Fruit fly (Drosophila melanogaster): ENCODE measurements around the gene CG34456.

CG34456 gene

dm6 chr3L:9340839-9341238, 21.1 kb upstream of the CG34456 start:
- TF ChIP-seq Atf6 (GFP tag; IDR thresholded peaks at IDR 0.05), result 0 out of 2 replicates have a peak, but pooled peaks have one; percentile 16
- TF ChIP-seq Med (GFP tag), result peak; percentile 53
- TF ChIP-seq CG15269 (tag; optimal IDR thresholded peaks at IDR 0.05), result peak; percentile 62
- no peak for TF ChIP-seq ap (GFP tag; IDR thresholded peaks at IDR 0.05)
- peak; percentile 46 for TF ChIP-seq Deaf1 (tag; optimal IDR thresholded peaks at IDR 0.05)
- TF ChIP-seq CG3995 (GFP tag; optimal IDR thresholded peaks at IDR 0.05), result peak; percentile 15
- TF ChIP-seq CG8290 (GFP tag; optimal IDR thresholded peaks at IDR 0.05), result no peak
- TF ChIP-seq CG8290 (tag; optimal IDR thresholded peaks at IDR 0.05), result peak in 1 of 2 experiments; percentile 14
- TF ChIP-seq aop (GFP tag; IDR thresholded peaks at IDR 0.05), result 0 out of 2 replicates have a peak, but pooled peaks have one; percentile 10
- no peak for TF ChIP-seq Mrtf (GFP tag; IDR thresholded peaks at IDR 0.05)
- TF ChIP-seq kni (GFP tag; optimal IDR thresholded peaks at IDR 0.05), result no peak
- TF ChIP-seq cg (GFP tag; optimal IDR thresholded peaks at IDR 0.05), result peak; percentile 62
- peak; percentile 16 to 18 for TF ChIP-seq Trl (optimal IDR thresholded peaks at IDR 0.05)
- no peak for TF ChIP-seq Trl (GFP tag; optimal IDR thresholded peaks at IDR 0.05)
- 0 out of 4 replicates have a peak, but pooled peaks have one; percentile 45 for TF ChIP-seq chinmo (GFP tag; IDR thresholded peaks at IDR 0.05; ENCODE audit: partially characterized antibody)

dm6 chr3L:9343963-9344362, 17.9 kb upstream of the CG34456 start:
- TF ChIP-seq gfzf (GFP tag; optimal IDR thresholded peaks at IDR 0.05) (no peak), wdn (GFP tag; IDR thresholded peaks at IDR 0.05) (no peak), jumu (GFP tag; optimal IDR thresholded peaks at IDR 0.05) (no peak)

dm6 chr3L:9345157-9345556, 16.8 kb upstream of the CG34456 start:
- TF ChIP-seq gce (GFP tag; IDR thresholded peaks at IDR 0.05) (no peak), stwl (tag; optimal IDR thresholded peaks at IDR 0.05) (peak; percentile 55)

dm6 chr3L:9349314-9349733, 12.6 kb upstream of the CG34456 start, which contains the start of gene PGRP-LF:
TSS of gene PGRP-LF (plus strand) at chr3L:9349609.
- TF ChIP-seq CG15514 (GFP tag; optimal IDR thresholded peaks at IDR 0.05), result peak; percentile 25
- TF ChIP-seq CG10147 (GFP tag; optimal IDR thresholded peaks at IDR 0.05), result peak; percentile 2
- TF ChIP-seq CG1024 (GFP tag; IDR thresholded peaks at IDR 0.05), result no peak
- TF ChIP-seq sim (GFP tag; IDR thresholded peaks at IDR 0.05), result no peak
- TF ChIP-seq CG12659 (GFP tag; optimal IDR thresholded peaks at IDR 0.05), result peak; percentile 16
- peak; percentile 21; the same call in 1 of the 2 replicates for TF ChIP-seq NFAT (GFP tag; IDR thresholded peaks at IDR 0.05)
- TF ChIP-seq gcm2 (GFP tag; optimal IDR thresholded peaks at IDR 0.05), result no peak
- TF ChIP-seq CG4424 (GFP tag; optimal IDR thresholded peaks at IDR 0.05), result peak; percentile 1
- peak; percentile 87 for TF ChIP-seq sr (GFP tag; IDR thresholded peaks at IDR 0.05)
- TF ChIP-seq row (GFP tag; IDR thresholded peaks at IDR 0.05), result peak; percentile 39; the same call in 1 of the 3 replicates
- TF ChIP-seq lbe (GFP tag; optimal IDR thresholded peaks at IDR 0.05), result peak; percentile 54
- no peak for TF ChIP-seq Lim3 (GFP tag; IDR thresholded peaks at IDR 0.05)
- TF ChIP-seq CG13287 (GFP tag; IDR thresholded peaks at IDR 0.05; ENCODE audit: partially characterized antibody), result peak; percentile 37; the same call in 1 of the 2 replicates
- TF ChIP-seq Trl (optimal IDR thresholded peaks at IDR 0.05), result no peak
- no peak for TF ChIP-seq Trl (GFP tag; optimal IDR thresholded peaks at IDR 0.05)
- peak; percentile 70 for TF ChIP-seq CG12769 (tag; optimal IDR thresholded peaks at IDR 0.05)
- peak; percentile 33 for TF ChIP-seq Hmr (GFP tag; optimal IDR thresholded peaks at IDR 0.05)
- TF ChIP-seq Xbp1 (GFP tag; optimal IDR thresholded peaks at IDR 0.05), result peak; percentile 25
- TF ChIP-seq CG34224 (GFP tag; IDR thresholded peaks at IDR 0.05; ENCODE audit: partially characterized antibody), result peak; percentile 14; the same call in 1 of the 3 replicates
- 0 out of 2 replicates have a peak, but pooled peaks have one; percentile 5 for TF ChIP-seq Taf1 (GFP tag; IDR thresholded peaks at IDR 0.05)
- TF ChIP-seq maf-S (GFP tag; optimal IDR thresholded peaks at IDR 0.05), result no peak
- TF ChIP-seq zen2 (GFP tag; IDR thresholded peaks at IDR 0.05; ENCODE audit: partially characterized antibody), result peak; percentile 37; the same call in 1 of the 3 replicates
- no peak for TF ChIP-seq rib (GFP tag; IDR thresholded peaks at IDR 0.05)
- peak; percentile 89; the same call in 3 of the 4 replicates for TF ChIP-seq chinmo (GFP tag; IDR thresholded peaks at IDR 0.05; ENCODE audit: partially characterized antibody)
- peak; percentile 52 for TF ChIP-seq Fer1 (GFP tag; optimal IDR thresholded peaks at IDR 0.05)
- peak; percentile 30 for TF ChIP-seq CG17385 (GFP tag; optimal IDR thresholded peaks at IDR 0.05)
- peak; percentile 45 for TF ChIP-seq sens (GFP tag)
- peak; percentile 70; the same call in 1 of the 2 replicates for TF ChIP-seq Adf1 (GFP tag; IDR thresholded peaks at IDR 0.05)
- TF ChIP-seq dati (GFP tag; IDR thresholded peaks at IDR 0.05), result no peak

Data from whole organism, embryonic.